Worm (Caenorhabditis elegans) whole organism, L1 larva: ENCODE data around the gene F35B3.3.
A peak's percentile ranks its signal among the peaks of the same experiment; 100 is the strongest.

Experiments
- C16A3.4 ChIP-seq: fragments of 150-350 bp; optimal IDR thresholded peaks from 2 replicates; lab custom pipeline; 2014; ENCODE audit warnings: missing biosample characterization, missing genetic modification characterization
- F16B12.6 ChIP-seq: fragments of 150-350 bp; optimal IDR thresholded peaks from 2 replicates; lab custom pipeline; 2014; ENCODE audit warnings: missing biosample characterization, missing genetic modification characterization
- aha-1 ChIP-seq: fragments of 150-350 bp; optimal IDR thresholded peaks from 2 replicates; lab custom pipeline; 2014; ENCODE audit warnings: missing biosample characterization, missing genetic modification characterization
- alr-1 ChIP-seq: fragments of 200-800 bp; sonication (Bioruptor generic); optimal IDR thresholded peaks from 2 replicates; lab custom pipeline; 2018; ENCODE audit warnings: borderline replicate concordance, mild to moderate bottlenecking, missing genetic modification characterization, missing compliant biosample characterization
- ceh-90 ChIP-seq: sonication (generic microtip); optimal IDR thresholded peaks from 2 replicates; lab custom pipeline; 2016; ENCODE audit warnings: missing genetic modification characterization, missing compliant biosample characterization
- dpl-1 ChIP-seq, 3 experiments: fragments of 150-350 bp in 2 of 3; sonication (generic microtip) in 1 of 3; optimal IDR thresholded peaks; 2 replicates each; lab custom pipeline; 2014 to 2017; ENCODE audit warnings: missing biosample characterization in 3 of 3, missing genetic modification characterization in 3 of 3, missing genetic modification reagents in 3 of 3
- dsc-1 ChIP-seq: sonication (generic microtip); optimal IDR thresholded peaks from 2 replicates; lab custom pipeline; 2016; ENCODE audit warnings: mild to moderate bottlenecking, missing genetic modification characterization, missing compliant biosample characterization
- efl-3 ChIP-seq: fragments of 200-800 bp; sonication (Bioruptor generic); optimal IDR thresholded peaks from 2 replicates; lab custom pipeline; 2018; ENCODE audit warnings: mild to moderate bottlenecking, missing genetic modification characterization, missing compliant biosample characterization
- egl-13 ChIP-seq: sonication (generic microtip); optimal IDR thresholded peaks from 2 replicates; lab custom pipeline; 2016; ENCODE audit warnings: missing genotype, missing genetic modification reagents, missing genetic modification characterization, missing compliant biosample characterization
- egl-27 ChIP-seq, 2 experiments: fragments of 150-350 bp in 1 of 2; sonication (generic microtip); optimal IDR thresholded peaks; 3 replicates each; lab custom pipeline; 2017 to 2018; ENCODE audit warnings: missing biosample characterization in 2 of 2, missing genetic modification characterization in 2 of 2, missing genetic modification reagents in 2 of 2
- elt-2 ChIP-seq: sonication (generic microtip); optimal IDR thresholded peaks from 2 replicates; lab custom pipeline; 2016; ENCODE audit warnings: missing genetic modification characterization, mild to moderate bottlenecking, inconsistent platforms, missing compliant biosample characterization, missing genetic modification reagents
- ets-5 ChIP-seq: fragments of 200-800 bp; sonication (Bioruptor generic); IDR thresholded peaks from 2 replicates; pipeline ENCODE4 v1.3.6; 2022; ENCODE audit warnings: missing genetic modification characterization, missing compliant biosample characterization
- hpl-2 ChIP-seq: fragments of 150-350 bp; optimal IDR thresholded peaks from 2 replicates; lab custom pipeline; 2014; ENCODE audit warnings: missing biosample characterization, missing genetic modification reagents, missing genetic modification characterization
- irx-1 ChIP-seq: sonication (generic microtip); optimal IDR thresholded peaks from 2 replicates; lab custom pipeline; 2016; ENCODE audit warnings: missing genetic modification characterization, missing compliant biosample characterization
- jun-1 ChIP-seq: fragments of 150-350 bp; optimal IDR thresholded peaks from 2 replicates; lab custom pipeline; 2014; ENCODE audit warnings: missing biosample characterization, missing genetic modification reagents, missing genetic modification characterization
- lin-13 ChIP-seq: fragments of 150-350 bp; optimal IDR thresholded peaks from 2 replicates; lab custom pipeline; 2014; ENCODE audit warnings: missing biosample characterization, missing genetic modification reagents, missing genetic modification characterization
- lin-15B ChIP-seq: fragments of 150-350 bp; sonication (generic microtip); optimal IDR thresholded peaks from 3 replicates; lab custom pipeline; 2014; ENCODE audit warnings: missing biosample characterization, missing genetic modification characterization
- lin-35 ChIP-seq, 2 experiments: fragments of 150-350 bp; optimal IDR thresholded peaks; 2 replicates each; lab custom pipeline; 2014; ENCODE audit warnings: missing biosample characterization in 2 of 2, missing genetic modification characterization in 2 of 2, missing genetic modification reagents in 2 of 2
- lin-39 ChIP-seq: fragments of 150-350 bp; optimal IDR thresholded peaks from 2 replicates; lab custom pipeline; 2014; ENCODE audit warnings: missing biosample characterization, missing genetic modification reagents, missing genetic modification characterization
- lir-3 ChIP-seq: sonication (generic microtip); optimal IDR thresholded peaks from 2 replicates; lab custom pipeline; 2016; ENCODE audit warnings: mild to moderate bottlenecking, missing genetic modification characterization, moderate library complexity, missing compliant biosample characterization; ENCODE audit not compliant: poor library complexity
- mdl-1 ChIP-seq, 2 experiments: fragments of 150-350 bp; optimal IDR thresholded peaks; 2 replicates each; lab custom pipeline; 2014 to 2017; ENCODE audit warnings: missing biosample characterization in 2 of 2, missing genetic modification characterization in 2 of 2, inconsistent platforms in 1 of 2
- nhr-11 ChIP-seq: fragments of 150-350 bp; optimal IDR thresholded peaks from 2 replicates; lab custom pipeline; 2014; ENCODE audit warnings: missing biosample characterization, missing genetic modification characterization
- nhr-28 ChIP-seq: fragments of 150-350 bp; optimal IDR thresholded peaks from 2 replicates; lab custom pipeline; 2014; ENCODE audit warnings: missing biosample characterization, missing genetic modification characterization
- nhr-71 ChIP-seq: sonication (generic microtip); optimal IDR thresholded peaks from 2 replicates; lab custom pipeline; 2016; ENCODE audit warnings: mild to moderate bottlenecking, missing genetic modification characterization, moderate library complexity, missing compliant biosample characterization
- nhr-77 ChIP-seq: fragments of 150-350 bp; optimal IDR thresholded peaks from 2 replicates; lab custom pipeline; 2014; ENCODE audit warnings: missing biosample characterization, missing genetic modification characterization
- nhr-84 ChIP-seq: sonication (generic microtip); optimal IDR thresholded peaks from 2 replicates; lab custom pipeline; 2017; ENCODE audit warnings: missing biosample characterization, missing genetic modification characterization
- nhr-85 ChIP-seq: sonication (generic microtip); peaks from one replicate; lab custom pipeline; 2016; ENCODE audit warnings: missing genetic modification characterization, inconsistent platforms, missing compliant biosample characterization
- pax-3 ChIP-seq: fragments of 200-800 bp; sonication (Bioruptor generic); optimal IDR thresholded peaks from 2 replicates; lab custom pipeline; 2018; ENCODE audit warnings: mild to moderate bottlenecking, missing genetic modification characterization, moderate library complexity, missing compliant biosample characterization
- pqm-1 ChIP-seq: sonication (generic microtip); optimal IDR thresholded peaks from 3 replicates; lab custom pipeline; 2017; ENCODE audit warnings: missing biosample characterization, missing genetic modification characterization
- rnt-1 ChIP-seq: sonication (generic microtip); optimal IDR thresholded peaks from 2 replicates; lab custom pipeline; 2016; ENCODE audit warnings: mild to moderate bottlenecking, missing genetic modification characterization, moderate library complexity, missing compliant biosample characterization
- snpc-4 ChIP-seq: fragments of 150-350 bp; optimal IDR thresholded peaks from 2 replicates; lab custom pipeline; 2014; ENCODE audit warnings: missing biosample characterization, missing genetic modification characterization
- sptf-1 ChIP-seq: fragments of 150-350 bp; optimal IDR thresholded peaks from 2 replicates; lab custom pipeline; 2014; ENCODE audit warnings: missing biosample characterization, missing genetic modification characterization
- swsn-7 ChIP-seq: sonication (generic microtip); optimal IDR thresholded peaks from 2 replicates; lab custom pipeline; 2016; ENCODE audit warnings: missing genetic modification characterization, missing compliant biosample characterization
- tbx-2 ChIP-seq: sonication (generic microtip); optimal IDR thresholded peaks from 2 replicates; lab custom pipeline; 2016; ENCODE audit warnings: missing genetic modification characterization, missing compliant biosample characterization
- tlp-1 ChIP-seq: fragments of 150-350 bp; optimal IDR thresholded peaks from 2 replicates; lab custom pipeline; 2014; ENCODE audit warnings: missing biosample characterization, missing genetic modification characterization
- unc-30 ChIP-seq: sonication (generic microtip); optimal IDR thresholded peaks from 2 replicates; lab custom pipeline; 2017; ENCODE audit warnings: missing biosample characterization, missing genetic modification characterization
- unc-86 ChIP-seq: sonication (generic microtip); optimal IDR thresholded peaks from 2 replicates; lab custom pipeline; 2016; ENCODE audit warnings: missing genetic modification characterization, missing compliant biosample characterization
- unc-98 ChIP-seq: fragments of 200-800 bp; sonication (Bioruptor generic); IDR thresholded peaks from 2 replicates; pipeline ENCODE4 v1.3.6; 2022; ENCODE audit warnings: missing genetic modification characterization, missing compliant biosample characterization
- zip-4 ChIP-seq: fragments of 200-800 bp; sonication (Bioruptor generic); optimal IDR thresholded peaks from 2 replicates; lab custom pipeline; 2018; ENCODE audit warnings: mild to moderate bottlenecking, missing genetic modification characterization, moderate library complexity, missing compliant biosample characterization
- ztf-11 ChIP-seq, 2 experiments: sonication (generic microtip); optimal IDR thresholded peaks; 2 replicates each; lab custom pipeline; 2016 to 2017; ENCODE audit warnings: missing genetic modification characterization in 2 of 2, missing biosample characterization in 1 of 2, missing compliant biosample characterization in 1 of 2

Gene F35B3.3

DNA sequence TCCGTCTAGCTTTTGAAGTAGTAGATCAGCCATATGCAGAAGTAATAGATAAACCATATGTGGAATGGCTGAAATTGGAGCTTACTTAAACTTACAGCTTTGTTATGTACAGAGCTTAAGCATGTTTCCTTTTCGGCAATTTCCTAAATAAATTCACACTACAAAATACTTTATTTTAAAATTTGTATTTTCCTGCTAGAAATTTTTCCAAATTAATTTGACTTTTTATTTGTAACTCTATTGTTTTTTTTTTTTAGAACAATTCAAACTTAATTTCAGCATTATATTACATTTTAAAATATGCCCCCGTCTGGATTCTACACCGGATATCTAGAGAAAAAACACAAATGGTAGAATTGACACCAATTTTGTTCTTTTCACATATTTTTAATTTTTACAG lies at the start of gene F35B3.3:
Gene F35B3.3, plus strand, starts transcription at position 301 of the 400 bp plus-strand sequence.
- no peak for TF ChIP-seq egl-13 (tag; lab: Kevin White, UChicago)
- no peak for TF ChIP-seq unc-30
- TF ChIP-seq lir-3 (tag; lab: Kevin White, UChicago), result no peak
- TF ChIP-seq tlp-1 (tag; lab: Kevin White, UChicago), result no peak
- no peak for TF ChIP-seq C16A3.4
- no peak for TF ChIP-seq nhr-84 (tag; lab: Kevin White, UChicago)
- no peak for TF ChIP-seq swsn-7 (tag; lab: Kevin White, UChicago)
- no peak for TF ChIP-seq ztf-11 (tag; optimal IDR thresholded peaks at IDR 0.05; lab: Kevin White, UChicago)
- no peak for TF ChIP-seq nhr-71
- TF ChIP-seq nhr-28 (tag; lab: Kevin White, UChicago), result no peak
- no peak for TF ChIP-seq dsc-1 (tag; lab: Kevin White, UChicago)
- no peak for TF ChIP-seq nhr-85

DNA sequence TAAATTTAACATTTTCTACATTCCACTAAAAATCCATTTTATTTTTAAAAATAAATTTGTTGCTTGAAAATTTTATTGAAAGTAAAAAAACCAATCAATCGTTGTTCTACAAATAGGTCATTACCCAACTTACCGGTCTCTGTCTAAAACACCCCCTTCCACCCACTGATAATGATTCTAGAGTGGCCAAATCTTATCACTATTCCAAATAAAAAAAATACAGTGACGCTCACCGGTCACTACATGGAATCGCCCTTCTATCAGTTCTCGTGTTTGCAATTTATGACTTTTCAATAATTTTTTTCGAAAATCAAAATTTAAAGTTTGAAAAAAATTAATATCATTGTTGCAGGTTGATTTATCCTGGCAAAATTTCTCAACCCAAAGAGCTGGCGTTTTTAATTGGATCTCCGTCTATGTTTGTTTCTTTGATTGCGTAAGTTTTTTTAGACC lies 49.7 kb upstream of the F35B3.3 start, which contains the start of the genes F52G3.1 and F52G3.7:
Gene F52G3.1, plus strand, starts transcription at position 353 of the 453 bp plus-strand sequence.
Gene F52G3.7, plus strand, starts transcription at position 403 of the 453 bp plus-strand sequence.
- TF ChIP-seq zip-4 (GFP tag; lab: Kevin White, UChicago), result no peak
- TF ChIP-seq elt-2, result peak; percentile 6
- TF ChIP-seq hpl-2, result no peak
- TF ChIP-seq, all 84 proteins: peak for 1

DNA sequence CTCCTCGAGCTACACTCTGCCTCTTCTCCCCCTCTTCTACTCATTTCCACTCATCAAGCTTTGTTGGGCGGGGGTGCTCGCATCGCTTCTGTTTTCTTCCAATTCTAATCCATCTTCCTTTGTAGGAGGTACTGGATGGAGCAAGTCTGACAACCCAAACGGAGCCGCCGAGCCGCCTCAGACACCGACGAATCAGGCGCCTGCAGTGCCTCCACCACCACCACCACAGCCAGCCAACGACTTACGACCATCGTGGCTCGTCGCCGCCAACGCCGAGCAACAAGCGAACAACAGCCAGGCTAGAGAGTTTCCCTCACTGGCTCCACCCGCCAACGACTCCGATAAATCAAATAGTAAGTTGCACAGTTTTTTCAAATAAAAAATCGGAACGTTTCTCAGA lies 47.4 kb upstream of the F35B3.3 start:
- TF ChIP-seq tbx-2 (tag; lab: Kevin White, UChicago), result no peak
- TF ChIP-seq unc-98 (GFP tag; lab: Robert Waterston, UW), result no peak
- TF ChIP-seq ets-5 (GFP tag; lab: Robert Waterston, UW), result no peak
- no peak for TF ChIP-seq lin-15B
- no peak for TF ChIP-seq lin-13 (GFP tag; lab: Kevin White, UChicago)
- no peak for TF ChIP-seq dpl-1 (GFP tag; optimal IDR thresholded peaks at IDR 0.05; lab: Kevin White, UChicago)
- no peak for TF ChIP-seq nhr-11 (tag; lab: Kevin White, UChicago)

DNA sequence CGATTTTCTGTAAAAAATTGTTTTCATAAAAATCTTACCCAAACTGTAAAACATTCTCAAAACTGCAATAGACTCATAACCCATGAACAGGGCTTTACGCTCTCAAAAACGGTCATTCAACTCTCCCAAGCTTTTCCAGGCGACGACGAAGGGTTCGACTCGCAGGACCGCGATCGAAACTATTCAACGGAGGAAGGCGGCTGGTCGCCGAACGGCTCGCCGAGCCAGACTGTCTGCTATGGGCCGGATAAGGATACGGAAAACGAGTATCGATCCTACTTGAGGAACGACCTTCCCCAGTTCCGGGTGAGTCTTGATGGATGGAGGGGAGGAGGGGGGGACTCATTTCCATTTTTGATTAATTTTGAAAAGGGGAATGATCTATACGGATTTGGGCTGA lies 45.4 kb upstream of the F35B3.3 start:
- TF ChIP-seq mdl-1 (tag; optimal IDR thresholded peaks at IDR 0.05; lab: Kevin White, UChicago), result no peak

DNA sequence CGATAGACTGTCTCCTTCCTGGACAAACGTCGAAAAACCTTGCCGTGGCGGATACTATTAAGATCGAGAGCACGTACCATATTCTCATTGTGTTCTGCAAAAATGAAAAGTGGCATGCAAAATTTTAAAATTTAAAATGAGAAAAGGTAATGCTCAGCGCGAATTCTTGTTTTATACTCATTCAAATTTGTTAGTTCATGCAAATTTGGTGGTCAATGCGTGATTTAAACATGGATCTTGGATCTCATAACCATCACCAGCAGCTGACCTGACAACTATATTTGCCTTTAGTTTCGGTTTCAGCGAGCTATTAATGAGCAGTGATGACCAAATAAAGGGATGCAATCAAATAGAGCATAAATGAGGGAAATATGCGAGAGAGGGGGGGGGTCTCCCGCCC lies 37.2 kb upstream of the F35B3.3 start, which contains the start of gene F52G3.5:
Gene F52G3.5, minus strand, starts transcription at position 101 of the 400 bp plus-strand sequence.
- TF ChIP-seq rnt-1 (tag; lab: Kevin White, UChicago) (no peak), sptf-1 (no peak), ceh-90 (no peak), pax-3 (tag; lab: Kevin White, UChicago) (no peak), irx-1 (tag; lab: Kevin White, UChicago) (no peak), F16B12.6 (tag; lab: Kevin White, UChicago) (no peak), lin-39 (no peak), efl-3 (no peak), egl-27 (tag; optimal IDR thresholded peaks at IDR 0.05; lab: Kevin White, UChicago) (no peak), egl-13 (tag; lab: Kevin White, UChicago) (no peak), pqm-1 (tag; lab: Kevin White, UChicago) (no peak), alr-1 (tag; lab: Kevin White, UChicago) (no peak), aha-1 (no peak), lin-35 (GFP tag; optimal IDR thresholded peaks at IDR 0.05; lab: Kevin White, UChicago) (no peak), snpc-4 (tag; lab: Kevin White, UChicago) (no peak), nhr-77 (tag; lab: Kevin White, UChicago) (no peak), jun-1 (tag; lab: Kevin White, UChicago) (no peak), unc-86 (no peak), dsc-1 (tag; lab: Kevin White, UChicago) (no peak)
